Worm (Caenorhabditis elegans): ENCODE measurements around the gene F09G8.5.

The F09G8.5 gene

ce11 chrIII:8275871-8276270 is 21.1 kb downstream of the F09G8.5 start, which contains the start of gene clec-160:
clec-160 (minus strand) TSS chrIII:8275971.
- TF ChIP-seq pes-1 (GFP tag; IDR thresholded peaks at IDR 0.05) (no peak), hmg-4 (GFP tag; optimal IDR thresholded peaks at IDR 0.05) (no peak), scrt-1 (GFP tag; IDR thresholded peaks at IDR 0.05) (no peak), ceh-36 (tag; optimal IDR thresholded peaks at IDR 0.05) (no peak), B0310.2 (tag; optimal IDR thresholded peaks at IDR 0.05) (no peak), hnd-1 (tag; optimal IDR thresholded peaks at IDR 0.05) (no peak)

- TF ChIP-seq ceh-36 (tag; optimal IDR thresholded peaks at IDR 0.05): no peak
- no peak for TF ChIP-seq pes-1 (GFP tag; IDR thresholded peaks at IDR 0.05)
- no peak for TF ChIP-seq hnd-1 (tag; optimal IDR thresholded peaks at IDR 0.05)
- TF ChIP-seq B0310.2 (tag; optimal IDR thresholded peaks at IDR 0.05): no peak
- TF ChIP-seq flt-1 (GFP tag; IDR thresholded peaks at IDR 0.05): no peak
- TF ChIP-seq sea-1 (GFP tag; conservative IDR thresholded peaks at IDR 0.05): no peak
- TF ChIP-seq ceh-13 (GFP tag; optimal IDR thresholded peaks at IDR 0.05): no peak
- TF ChIP-seq scrt-1 (GFP tag; IDR thresholded peaks at IDR 0.05): no peak
- TF ChIP-seq ets-7 (tag; optimal IDR thresholded peaks at IDR 0.05): no peak
- TF ChIP-seq hmbx-1 (tag; optimal IDR thresholded peaks at IDR 0.05): no peak
- TF ChIP-seq F13C5.2 (tag; optimal IDR thresholded peaks at IDR 0.05): no peak
- no peak for TF ChIP-seq hmg-4 (GFP tag; optimal IDR thresholded peaks at IDR 0.05)
- TF ChIP-seq tbx-37 (GFP tag; conservative IDR thresholded peaks at IDR 0.05): no peak
- TF ChIP-seq tra-4 (tag; optimal IDR thresholded peaks at IDR 0.05): no peak
Measured at ce11 chrIII:8278801-8279200, 24.0 kb downstream of the F09G8.5 start, which contains the start of gene mig-10. mig-10 (plus strand) TSS chrIII:8279101.

ce11 chrIII:8279567-8279966 is 24.8 kb downstream of the F09G8.5 start:
- TF ChIP-seq pes-1 (GFP tag; IDR thresholded peaks at IDR 0.05) (no peak), hnd-1 (tag; optimal IDR thresholded peaks at IDR 0.05) (no peak), tbx-37 (GFP tag; conservative IDR thresholded peaks at IDR 0.05) (no peak), ets-7 (tag; optimal IDR thresholded peaks at IDR 0.05) (no peak), ceh-36 (tag; optimal IDR thresholded peaks at IDR 0.05) (no peak), hmbx-1 (tag; optimal IDR thresholded peaks at IDR 0.05) (no peak), hmg-4 (GFP tag; optimal IDR thresholded peaks at IDR 0.05) (no peak), ama-1 (optimal IDR thresholded peaks at IDR 0.05) (no peak), ceh-13 (GFP tag; optimal IDR thresholded peaks at IDR 0.05) (no peak), tbx-11 (GFP tag; IDR thresholded peaks at IDR 0.05) (no peak), sea-1 (GFP tag; conservative IDR thresholded peaks at IDR 0.05) (no peak), flt-1 (GFP tag; IDR thresholded peaks at IDR 0.05) (no peak), F13C5.2 (tag; optimal IDR thresholded peaks at IDR 0.05) (no peak), aly-1 (tag; optimal IDR thresholded peaks at IDR 0.05) (no peak), tra-4 (tag; optimal IDR thresholded peaks at IDR 0.05) (no peak), scrt-1 (GFP tag; IDR thresholded peaks at IDR 0.05) (no peak), B0310.2 (tag; optimal IDR thresholded peaks at IDR 0.05) (no peak)

- no peak for TF ChIP-seq hnd-1 (tag; optimal IDR thresholded peaks at IDR 0.05)
- no peak for TF ChIP-seq ceh-13 (GFP tag; optimal IDR thresholded peaks at IDR 0.05)
- TF ChIP-seq ets-7 (tag; optimal IDR thresholded peaks at IDR 0.05): no peak
- TF ChIP-seq ceh-36 (tag; optimal IDR thresholded peaks at IDR 0.05): no peak
Measured at ce11 chrIII:8280352-8280751, 25.6 kb downstream of the F09G8.5 start.

- TF ChIP-seq F13C5.2 (tag; optimal IDR thresholded peaks at IDR 0.05) (no peak), sea-1 (GFP tag; conservative IDR thresholded peaks at IDR 0.05) (no peak), pes-1 (GFP tag; IDR thresholded peaks at IDR 0.05) (no peak), ceh-36 (tag; optimal IDR thresholded peaks at IDR 0.05) (no peak), tra-4 (tag; optimal IDR thresholded peaks at IDR 0.05) (no peak), ama-1 (optimal IDR thresholded peaks at IDR 0.05) (no peak), tbx-37 (GFP tag; conservative IDR thresholded peaks at IDR 0.05) (no peak), flt-1 (GFP tag; IDR thresholded peaks at IDR 0.05) (no peak), ets-7 (tag; optimal IDR thresholded peaks at IDR 0.05) (no peak), ceh-13 (GFP tag; optimal IDR thresholded peaks at IDR 0.05) (no peak), B0310.2 (tag; optimal IDR thresholded peaks at IDR 0.05) (no peak), scrt-1 (GFP tag; IDR thresholded peaks at IDR 0.05) (no peak), tbx-11 (GFP tag; IDR thresholded peaks at IDR 0.05) (no peak), aly-1 (tag; optimal IDR thresholded peaks at IDR 0.05) (no peak), hmg-4 (GFP tag; optimal IDR thresholded peaks at IDR 0.05) (no peak), hmbx-1 (tag; optimal IDR thresholded peaks at IDR 0.05) (no peak), hnd-1 (tag; optimal IDR thresholded peaks at IDR 0.05) (no peak)
Measured at ce11 chrIII:8281310-8281709, 26.5 kb downstream of the F09G8.5 start.

- no peak for TF ChIP-seq flt-1 (GFP tag; IDR thresholded peaks at IDR 0.05)
- TF ChIP-seq ama-1 (optimal IDR thresholded peaks at IDR 0.05): no peak
- TF ChIP-seq pes-1 (GFP tag; IDR thresholded peaks at IDR 0.05): no peak
Measured at ce11 chrIII:8283525-8283924, 28.8 kb downstream of the F09G8.5 start.

ce11 chrIII:8286003-8286402 is 31.2 kb downstream of the F09G8.5 start:
- TF ChIP-seq tra-4 (tag; optimal IDR thresholded peaks at IDR 0.05) (no peak), scrt-1 (GFP tag; IDR thresholded peaks at IDR 0.05) (no peak), ets-7 (tag; optimal IDR thresholded peaks at IDR 0.05) (no peak), tbx-37 (GFP tag; conservative IDR thresholded peaks at IDR 0.05) (no peak), ceh-36 (tag; optimal IDR thresholded peaks at IDR 0.05) (no peak), ceh-13 (GFP tag; optimal IDR thresholded peaks at IDR 0.05) (no peak), flt-1 (GFP tag; IDR thresholded peaks at IDR 0.05) (no peak), aly-1 (tag; optimal IDR thresholded peaks at IDR 0.05) (no peak), hnd-1 (tag; optimal IDR thresholded peaks at IDR 0.05) (no peak), hmg-4 (GFP tag; optimal IDR thresholded peaks at IDR 0.05) (no peak), tbx-11 (GFP tag; IDR thresholded peaks at IDR 0.05) (no peak), B0310.2 (tag; optimal IDR thresholded peaks at IDR 0.05) (no peak), sea-1 (GFP tag; conservative IDR thresholded peaks at IDR 0.05) (no peak)

ce11 chrIII:8286824-8287223 is 32.0 kb downstream of the F09G8.5 start:
- no peak for TF ChIP-seq aly-1 (tag; optimal IDR thresholded peaks at IDR 0.05)
- no peak for TF ChIP-seq hnd-1 (tag; optimal IDR thresholded peaks at IDR 0.05)
- TF ChIP-seq ama-1 (optimal IDR thresholded peaks at IDR 0.05): no peak
- TF ChIP-seq scrt-1 (GFP tag; IDR thresholded peaks at IDR 0.05): no peak
- TF ChIP-seq ceh-13 (GFP tag; optimal IDR thresholded peaks at IDR 0.05): no peak
- TF ChIP-seq sea-1 (GFP tag; conservative IDR thresholded peaks at IDR 0.05): no peak
- no peak for TF ChIP-seq flt-1 (GFP tag; IDR thresholded peaks at IDR 0.05)
- no peak for TF ChIP-seq F13C5.2 (tag; optimal IDR thresholded peaks at IDR 0.05)
- no peak for TF ChIP-seq ceh-36 (tag; optimal IDR thresholded peaks at IDR 0.05)
- TF ChIP-seq tbx-37 (GFP tag; conservative IDR thresholded peaks at IDR 0.05): no peak
- TF ChIP-seq hmg-4 (GFP tag; optimal IDR thresholded peaks at IDR 0.05): no peak
- no peak for TF ChIP-seq tra-4 (tag; optimal IDR thresholded peaks at IDR 0.05)
- TF ChIP-seq tbx-11 (GFP tag; IDR thresholded peaks at IDR 0.05): no peak
- TF ChIP-seq hmbx-1 (tag; optimal IDR thresholded peaks at IDR 0.05): no peak
- no peak for TF ChIP-seq ets-7 (tag; optimal IDR thresholded peaks at IDR 0.05)
- no peak for TF ChIP-seq B0310.2 (tag; optimal IDR thresholded peaks at IDR 0.05)
- no peak for TF ChIP-seq pes-1 (GFP tag; IDR thresholded peaks at IDR 0.05)
